Worm (Caenorhabditis elegans) whole organism, L1 larva: Measurements from ENCODE around the gene sna-3.

Experiments used
- C34B4.2 ChIP-seq: sonication (generic microtip); optimal IDR thresholded peaks from 2 replicates; lab custom pipeline; 2017; ENCODE audit warnings: mild to moderate bottlenecking, missing genetic modification characterization, missing compliant biosample characterization
- hpl-2 ChIP-seq: fragments of 150-350 bp; optimal IDR thresholded peaks from 2 replicates; lab custom pipeline; 2014; ENCODE audit warnings: missing biosample characterization, missing genetic modification reagents, missing genetic modification characterization
- nhr-90 ChIP-seq: sonication (generic microtip); optimal IDR thresholded peaks from 2 replicates; lab custom pipeline; 2016; ENCODE audit warnings: mild to moderate bottlenecking, missing genetic modification characterization, missing compliant biosample characterization; ENCODE audit not compliant: poor library complexity
- rnt-1 ChIP-seq: sonication (generic microtip); optimal IDR thresholded peaks from 2 replicates; lab custom pipeline; 2016; ENCODE audit warnings: mild to moderate bottlenecking, missing genetic modification characterization, moderate library complexity, missing compliant biosample characterization
- skn-1 ChIP-seq: fragments of 150-350 bp; optimal IDR thresholded peaks from 2 replicates; lab custom pipeline; 2014; ENCODE audit warnings: missing biosample characterization, missing genetic modification characterization
- snu-23 ChIP-seq: sonication (generic microtip); optimal IDR thresholded peaks from 2 replicates; lab custom pipeline; 2016; ENCODE audit warnings: missing genetic modification characterization, missing compliant biosample characterization
- unc-62 ChIP-seq: fragments of 150-350 bp; optimal IDR thresholded peaks from 2 replicates; lab custom pipeline; 2014; ENCODE audit warnings: missing biosample characterization, missing genetic modification reagents, missing genetic modification characterization
- ztf-11 ChIP-seq, 2 experiments: sonication (generic microtip); optimal IDR thresholded peaks; 2 replicates each; lab custom pipeline; 2016 to 2017; ENCODE audit warnings: missing genetic modification characterization in 2 of 2, missing biosample characterization in 1 of 2, missing compliant biosample characterization in 1 of 2

- TF ChIP-seq hpl-2 (GFP tag; lab: Kevin White, UChicago) (no peak), unc-62 (no peak), ztf-11 (tag; optimal IDR thresholded peaks at IDR 0.05; lab: Kevin White, UChicago) (no peak), C34B4.2 (tag; lab: Kevin White, UChicago) (no peak), snu-23 (GFP tag; lab: Kevin White, UChicago) (no peak), nhr-90 (tag; lab: Kevin White, UChicago) (no peak), skn-1 (no peak), rnt-1 (tag; lab: Kevin White, UChicago) (no peak)
These were observed 39.7 kb upstream of the sna-3 start, which contains the start of gene bcas-2 for ce11 chrIII:6245728-6246127.
